Fruit fly (Drosophila melanogaster) whole organism, embryonic: Measurements from ENCODE around the gene MED15.

ENCODE experiments used
- CG12744 ChIP-seq: fragments of 200-800 bp; sonication (Bioruptor generic); optimal IDR thresholded peaks from 2 replicates; lab custom pipeline; 2016; ENCODE audit warnings: missing biosample characterization, missing genetic modification characterization
- CG8089 ChIP-seq: fragments of 200-800 bp; sonication (Bioruptor generic); optimal IDR thresholded peaks from 3 replicates; lab custom pipeline; 2016; ENCODE audit warnings: missing biosample characterization, missing genetic modification characterization
- CG9609 ChIP-seq: fragments of 200-800 bp; sonication (Bioruptor generic); optimal IDR thresholded peaks from 3 replicates; lab custom pipeline; 2016; ENCODE audit warnings: missing biosample characterization, missing genetic modification characterization
- Mad ChIP-seq: fragments of 200-800 bp; sonication (Bioruptor generic); optimal IDR thresholded peaks from 2 replicates; lab custom pipeline; 2016; ENCODE audit warnings: missing biosample characterization, missing genetic modification characterization
- Spps ChIP-seq: fragments of 200-800 bp; sonication (Bioruptor generic); optimal IDR thresholded peaks from 2 replicates; lab custom pipeline; 2018; ENCODE audit warnings: missing biosample characterization, mild to moderate bottlenecking, missing genetic modification characterization
- Ssrp ChIP-seq: fragments of 200-800 bp; sonication (Bioruptor generic); optimal IDR thresholded peaks from 2 replicates; lab custom pipeline; 2018; ENCODE audit warnings: missing biosample characterization, mild to moderate bottlenecking, missing genetic modification characterization, moderate library complexity
- fru ChIP-seq: fragments of >200 bp; optimal IDR thresholded peaks from 2 replicates; lab custom pipeline; 2017
- gt ChIP-seq: fragments of 200-800 bp; sonication (Bioruptor generic); IDR thresholded peaks from 2 replicates; pipeline ENCODE4 v1.3.6; 2022; ENCODE audit warnings: missing biosample characterization, missing genetic modification characterization
- h ChIP-seq: fragments of >200 bp; optimal IDR thresholded peaks from 2 replicates; lab custom pipeline; 2017
- oc ChIP-seq: fragments of 200-800 bp; sonication (Bioruptor generic); optimal IDR thresholded peaks from 2 replicates; lab custom pipeline; 2018; ENCODE audit warnings: missing biosample characterization, mild to moderate bottlenecking, missing genetic modification characterization, moderate library complexity
- row ChIP-seq: fragments of 200-800 bp; sonication (Bioruptor generic); IDR thresholded peaks from 3 replicates; pipeline ENCODE4 v1.3.6; 2022; ENCODE audit warnings: missing biosample characterization, missing genetic modification characterization

dm6 chr2L:510534-511014 lies 37.8 kb downstream of the MED15 start:
- peak; percentile 7; the same call in 1 of the 3 replicates for TF ChIP-seq row (GFP tag; lab: Robert Waterston, UW)
- TF ChIP-seq gt (GFP tag; lab: Robert Waterston, UW) = no peak
- no peak for TF ChIP-seq Ssrp (tag; lab: Kevin White, UChicago)
- TF ChIP-seq oc = peak; percentile 50
- TF ChIP-seq fru = no peak
- TF ChIP-seq CG9609 (GFP tag; lab: Kevin White, UChicago) = peak; percentile 58
- peak; percentile 79 for TF ChIP-seq CG8089 (GFP tag; lab: Kevin White, UChicago)
- TF ChIP-seq CG12744 (GFP tag; lab: Kevin White, UChicago) = peak; percentile 66
- peak; percentile 71 for TF ChIP-seq Spps (tag; lab: Kevin White, UChicago)
- TF ChIP-seq Mad = no peak
- no peak for TF ChIP-seq h
